Worm (Caenorhabditis elegans) whole organism, late embryonic: ENCODE measurements around the gene Y57G7A.11.

Experiments used
- F13H6.1 ChIP-seq: sonication (generic microtip); optimal IDR thresholded peaks from 2 replicates; lab custom pipeline; 2016; ENCODE audit warnings: missing genetic modification characterization, missing compliant biosample characterization
- K02D7.2 ChIP-seq: sonication (generic microtip); optimal IDR thresholded peaks from 2 replicates; lab custom pipeline; 2017; ENCODE audit warnings: mild to moderate bottlenecking, missing genetic modification characterization, missing compliant biosample characterization
- ama-1 ChIP-seq: fragments of 150-350 bp; optimal IDR thresholded peaks from 2 replicates; lab custom pipeline; 2014
- ceh-19 ChIP-seq: fragments of 200-800 bp; sonication (Bioruptor generic); optimal IDR thresholded peaks from 2 replicates; lab custom pipeline; 2018; ENCODE audit warnings: mild to moderate bottlenecking, missing genetic modification characterization, missing compliant biosample characterization
- ceh-2 ChIP-seq: sonication (generic microtip); optimal IDR thresholded peaks from 2 replicates; lab custom pipeline; 2016; ENCODE audit warnings: missing genotype, missing genetic modification characterization, missing compliant biosample characterization
- elt-2 ChIP-seq: sonication (generic microtip); optimal IDR thresholded peaks from 2 replicates; lab custom pipeline; 2016; ENCODE audit warnings: missing genetic modification reagents, missing genetic modification characterization, missing compliant biosample characterization
- hlh-15 ChIP-seq: sonication (generic microtip); optimal IDR thresholded peaks from 2 replicates; lab custom pipeline; 2016; ENCODE audit warnings: missing genetic modification characterization, missing compliant biosample characterization
- nhr-11 ChIP-seq: fragments of 150-350 bp; optimal IDR thresholded peaks from 2 replicates; lab custom pipeline; 2014; ENCODE audit warnings: missing biosample characterization, missing genetic modification characterization
- nhr-232 ChIP-seq: sonication (generic microtip); optimal IDR thresholded peaks from 2 replicates; lab custom pipeline; 2016; ENCODE audit warnings: missing genetic modification characterization, missing compliant biosample characterization
- pha-4 ChIP-seq: fragments of 150-350 bp; optimal IDR thresholded peaks from 2 replicates; lab custom pipeline; 2018; ENCODE audit warnings: missing biosample characterization, missing genetic modification reagents, missing genetic modification characterization
- pqm-1 ChIP-seq: sonication (generic microtip); optimal IDR thresholded peaks from 2 replicates; lab custom pipeline; 2016; ENCODE audit warnings: missing genetic modification characterization, missing compliant biosample characterization
- unc-86 ChIP-seq: sonication (generic microtip); optimal IDR thresholded peaks from 2 replicates; lab custom pipeline; 2016; ENCODE audit warnings: missing genetic modification characterization, missing compliant biosample characterization

DNA sequence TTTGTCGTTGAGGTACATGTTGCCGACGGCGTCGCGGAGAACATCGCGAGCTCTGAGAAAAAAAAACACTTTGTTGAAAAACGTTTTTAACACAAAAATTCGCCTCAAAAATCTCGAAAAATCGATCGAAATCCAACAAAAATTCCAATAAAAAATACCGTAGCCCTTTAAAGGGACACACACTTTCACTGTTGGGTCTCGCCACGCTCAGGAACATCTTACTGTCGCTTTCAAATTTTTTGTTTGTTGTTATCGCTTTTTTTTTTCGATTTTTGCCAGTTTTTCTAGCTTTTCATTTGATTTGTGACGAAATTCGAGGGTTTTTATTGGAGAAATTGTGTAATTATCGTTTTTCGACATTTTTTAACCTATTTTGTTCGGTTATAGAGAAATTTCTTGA is 29.9 kb upstream of the Y57G7A.11 start:
- TF ChIP-seq pha-4 (tag; lab: Kevin White, UChicago): no peak
- no peak for TF ChIP-seq unc-86 (tag; lab: Kevin White, UChicago)
- no peak for TF ChIP-seq pqm-1 (tag; lab: Kevin White, UChicago)
- no peak for TF ChIP-seq nhr-232 (tag; lab: Kevin White, UChicago)
- no peak for TF ChIP-seq elt-2 (tag; lab: Kevin White, UChicago)
- TF ChIP-seq F13H6.1 (tag; lab: Kevin White, UChicago): no peak
- TF ChIP-seq ama-1: no peak
- no peak for TF ChIP-seq hlh-15 (tag; lab: Kevin White, UChicago)
- TF ChIP-seq ceh-2: no peak
- TF ChIP-seq ceh-19 (GFP tag; lab: Kevin White, UChicago): no peak
- no peak for TF ChIP-seq nhr-11 (tag; lab: Kevin White, UChicago)
- no peak for TF ChIP-seq K02D7.2
